Worm (Caenorhabditis elegans): Measurements from ENCODE around the gene fbxb-62.

The fbxb-62 gene

DNA sequence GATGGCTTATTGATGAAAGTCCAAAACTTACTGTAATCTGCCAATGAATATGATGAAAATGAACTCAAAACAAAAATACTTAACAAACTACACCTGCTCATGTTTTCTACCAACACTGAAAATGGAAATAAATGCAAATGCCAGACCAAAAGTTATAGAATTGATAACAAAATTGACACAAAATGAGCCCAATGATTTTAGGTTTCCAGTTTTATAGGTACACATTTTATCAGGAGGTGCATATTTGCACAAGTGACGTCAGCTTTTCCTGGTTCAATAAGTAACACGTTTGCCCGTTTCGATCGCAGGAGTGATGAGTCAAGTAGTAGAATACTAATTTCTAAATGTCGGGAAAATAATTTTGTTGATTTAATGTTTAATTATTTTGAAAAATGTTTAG lies 5.1 kb downstream of the fbxb-62 start, which contains the start of gene F55C9.6:
Gene F55C9.6 (minus strand): TSS at position 101 of the 400 bp plus-strand sequence.
- no peak for TF ChIP-seq tbx-37 (GFP tag; conservative IDR thresholded peaks at IDR 0.05)
- no peak for TF ChIP-seq hnd-1 (tag; optimal IDR thresholded peaks at IDR 0.05)
- no peak for TF ChIP-seq hmbx-1 (tag; optimal IDR thresholded peaks at IDR 0.05)
- TF ChIP-seq ama-1 (optimal IDR thresholded peaks at IDR 0.05), result no peak
- TF ChIP-seq tbx-11 (GFP tag; IDR thresholded peaks at IDR 0.05), result no peak
- no peak for TF ChIP-seq ceh-13 (GFP tag; optimal IDR thresholded peaks at IDR 0.05)
- no peak for TF ChIP-seq flt-1 (GFP tag; IDR thresholded peaks at IDR 0.05)
- TF ChIP-seq ceh-36 (tag; optimal IDR thresholded peaks at IDR 0.05), result no peak
- TF ChIP-seq sea-1 (GFP tag; conservative IDR thresholded peaks at IDR 0.05), result no peak

DNA sequence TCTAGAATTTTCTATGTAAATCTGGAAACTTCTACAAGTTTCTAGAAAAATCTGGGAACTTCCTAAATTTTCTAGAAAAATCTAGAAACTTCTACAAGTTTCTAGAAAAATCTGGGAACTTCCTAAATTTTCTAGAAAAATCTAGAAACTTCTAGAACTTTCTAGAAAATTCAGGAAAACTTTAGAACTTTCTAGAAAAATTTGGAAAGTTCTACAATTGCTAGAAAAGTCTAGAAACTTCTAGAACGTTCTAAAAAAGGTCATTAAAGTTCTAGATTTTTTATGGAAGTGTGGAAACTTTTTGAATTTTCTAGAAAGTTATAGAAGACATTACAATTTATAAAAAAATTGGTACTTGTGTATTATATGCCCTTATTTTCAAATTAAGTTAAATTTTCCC lies 8.8 kb downstream of the fbxb-62 start, which contains the start of gene F55C9.5:
Gene F55C9.5 (minus strand): TSS at position 101 of the 400 bp plus-strand sequence.
- TF ChIP-seq ets-7 (tag; optimal IDR thresholded peaks at IDR 0.05) (no peak), B0310.2 (tag; optimal IDR thresholded peaks at IDR 0.05) (no peak), hnd-1 (tag; optimal IDR thresholded peaks at IDR 0.05) (no peak), sea-1 (GFP tag; conservative IDR thresholded peaks at IDR 0.05) (no peak), scrt-1 (GFP tag; IDR thresholded peaks at IDR 0.05) (no peak)

DNA sequence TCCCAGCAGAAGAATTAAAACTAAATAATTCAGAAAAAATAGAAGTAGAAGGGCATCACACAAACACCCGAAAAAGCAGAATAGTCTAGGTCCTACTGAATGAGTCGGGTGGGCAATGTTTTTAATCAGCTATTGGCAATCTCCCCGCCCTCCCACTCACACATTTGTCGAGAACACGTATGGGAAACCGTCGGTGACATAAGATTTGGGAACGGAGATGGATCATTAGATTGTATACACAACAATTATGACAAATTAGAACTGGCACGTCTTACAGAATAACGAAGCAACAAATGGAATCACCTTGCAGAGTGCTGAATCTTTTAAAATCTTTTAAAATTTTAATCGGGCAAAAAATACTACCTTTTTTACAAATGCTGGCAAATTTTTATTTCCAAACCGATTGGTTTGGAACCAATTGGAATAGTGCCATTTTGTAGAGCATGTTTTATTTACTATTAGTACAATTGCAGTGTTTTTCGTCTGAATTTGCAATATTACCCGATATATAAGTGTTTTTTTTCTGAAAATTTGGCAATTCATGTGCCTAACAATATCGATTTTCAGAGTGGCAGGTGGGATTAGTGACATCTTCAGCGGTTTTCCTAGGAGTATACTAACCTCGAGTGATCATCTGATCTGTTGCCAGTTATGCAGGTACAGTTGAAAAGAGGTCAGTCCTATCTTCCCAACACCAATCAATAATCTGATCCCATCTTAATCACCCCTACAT lies 13.6 kb downstream of the fbxb-62 start, which contains the start of the genes F55C9.3 and fbxb-57:
Gene F55C9.3 (minus strand): TSS at position 101 of the 733 bp plus-strand sequence.
Gene fbxb-57 (plus strand): TSS at position 683 of the 733 bp plus-strand sequence.
- TF ChIP-seq tbx-11 (GFP tag; IDR thresholded peaks at IDR 0.05) (no peak), ceh-36 (tag; optimal IDR thresholded peaks at IDR 0.05) (no peak), F13C5.2 (tag; optimal IDR thresholded peaks at IDR 0.05) (no peak), ama-1 (optimal IDR thresholded peaks at IDR 0.05) (no peak), sea-1 (GFP tag; conservative IDR thresholded peaks at IDR 0.05) (no peak), scrt-1 (GFP tag; IDR thresholded peaks at IDR 0.05) (no peak), aly-1 (tag; optimal IDR thresholded peaks at IDR 0.05) (no peak), ceh-13 (GFP tag; optimal IDR thresholded peaks at IDR 0.05) (no peak), hmbx-1 (tag; optimal IDR thresholded peaks at IDR 0.05) (no peak)

DNA sequence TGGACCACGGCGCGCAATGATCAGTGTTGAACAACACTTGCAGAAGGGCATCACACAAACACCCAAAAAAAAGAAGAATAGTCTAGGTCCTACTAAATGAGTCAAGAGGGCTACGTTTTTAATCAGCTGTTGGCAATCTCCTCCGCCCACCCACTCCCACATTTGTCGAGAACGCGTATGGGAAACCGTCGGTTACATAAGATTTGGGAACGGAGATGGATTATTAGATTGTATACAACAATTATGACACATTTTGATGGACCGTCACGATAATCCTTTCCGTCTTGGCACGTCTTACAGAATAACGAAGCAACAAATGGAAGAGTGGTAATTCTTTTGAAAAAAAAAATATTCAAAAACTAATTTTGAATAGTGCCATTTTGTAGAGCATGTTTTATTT lies 15.9 kb downstream of the fbxb-62 start:
- TF ChIP-seq tbx-11 (GFP tag; IDR thresholded peaks at IDR 0.05) (no peak), sea-1 (GFP tag; conservative IDR thresholded peaks at IDR 0.05) (no peak), flt-1 (GFP tag; IDR thresholded peaks at IDR 0.05) (no peak), aly-1 (tag; optimal IDR thresholded peaks at IDR 0.05) (no peak), ama-1 (optimal IDR thresholded peaks at IDR 0.05) (no peak), tbx-37 (GFP tag; conservative IDR thresholded peaks at IDR 0.05) (no peak), ceh-13 (GFP tag; optimal IDR thresholded peaks at IDR 0.05) (no peak), F13C5.2 (tag; optimal IDR thresholded peaks at IDR 0.05) (no peak), B0310.2 (tag; optimal IDR thresholded peaks at IDR 0.05) (no peak), hnd-1 (tag; optimal IDR thresholded peaks at IDR 0.05) (no peak), ceh-36 (tag; optimal IDR thresholded peaks at IDR 0.05) (no peak)

DNA sequence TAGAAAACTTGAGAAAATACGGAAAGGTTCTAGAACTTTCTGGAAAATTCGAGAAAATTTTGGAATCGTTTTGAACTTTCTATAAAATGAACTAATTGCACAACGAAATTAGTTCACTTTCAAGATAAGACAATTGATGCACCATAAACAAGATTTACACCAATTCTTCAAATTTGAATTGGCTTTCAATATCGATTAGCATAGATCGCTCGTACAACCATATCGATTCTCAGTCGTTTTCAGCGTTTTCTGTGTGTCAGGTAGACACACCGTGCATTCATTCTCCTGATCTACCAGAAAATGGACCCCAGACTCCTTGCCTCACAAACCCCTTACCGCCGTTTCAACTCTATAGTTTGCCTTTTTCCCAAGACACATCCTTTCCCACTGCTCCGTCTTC lies 19.5 kb downstream of the fbxb-62 start, which contains the start of gene fbxb-117:
Gene fbxb-117 (plus strand): TSS at position 301 of the 400 bp plus-strand sequence.
- TF ChIP-seq hmbx-1 (tag; optimal IDR thresholded peaks at IDR 0.05) (no peak), ceh-36 (tag; optimal IDR thresholded peaks at IDR 0.05) (no peak), scrt-1 (GFP tag; IDR thresholded peaks at IDR 0.05) (no peak), hmg-4 (GFP tag; optimal IDR thresholded peaks at IDR 0.05) (no peak)

- TF ChIP-seq ets-7 (tag; optimal IDR thresholded peaks at IDR 0.05), result no peak
- TF ChIP-seq hmbx-1 (tag; optimal IDR thresholded peaks at IDR 0.05), result no peak
- TF ChIP-seq aly-1 (tag; optimal IDR thresholded peaks at IDR 0.05), result no peak
- TF ChIP-seq hnd-1 (tag; optimal IDR thresholded peaks at IDR 0.05), result no peak
- no peak for TF ChIP-seq pes-1 (GFP tag; IDR thresholded peaks at IDR 0.05)
- TF ChIP-seq ceh-13 (GFP tag; optimal IDR thresholded peaks at IDR 0.05), result no peak
- TF ChIP-seq hmg-4 (GFP tag; optimal IDR thresholded peaks at IDR 0.05), result no peak
- TF ChIP-seq sea-1 (GFP tag; conservative IDR thresholded peaks at IDR 0.05), result no peak
- no peak for TF ChIP-seq tra-4 (tag; optimal IDR thresholded peaks at IDR 0.05)
- TF ChIP-seq scrt-1 (GFP tag; IDR thresholded peaks at IDR 0.05), result no peak
- TF ChIP-seq ceh-36 (tag; optimal IDR thresholded peaks at IDR 0.05), result no peak
These were observed 21.9 kb downstream of the fbxb-62 start, which contains the start of gene F21D9.8 for ce11 chrV:19279888-19280287. F21D9.8 (minus strand) TSS chrV:19279988.

DNA sequence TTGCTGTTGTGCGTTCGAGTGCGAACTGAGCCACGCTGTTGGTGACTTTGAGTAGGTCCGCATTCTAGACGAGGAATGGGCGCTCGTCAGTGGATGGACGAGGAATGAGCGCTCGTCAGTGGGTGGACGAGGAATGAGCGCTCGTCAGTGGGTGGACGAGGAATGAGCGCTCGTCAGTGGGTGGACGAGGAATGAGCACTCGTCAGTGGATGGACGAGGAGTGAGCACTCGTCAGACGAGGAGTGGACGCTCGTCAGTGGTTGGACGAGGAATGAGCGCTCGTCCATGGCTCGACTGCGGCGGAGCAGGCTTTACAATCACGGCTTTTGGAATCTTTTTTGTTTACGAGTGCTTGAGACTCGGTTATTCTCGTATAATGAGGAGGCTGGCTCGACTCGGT lies 23.3 kb downstream of the fbxb-62 start:
- no peak for TF ChIP-seq scrt-1 (GFP tag; IDR thresholded peaks at IDR 0.05)
- no peak for TF ChIP-seq F13C5.2 (tag; optimal IDR thresholded peaks at IDR 0.05)
- no peak for TF ChIP-seq pes-1 (GFP tag; IDR thresholded peaks at IDR 0.05)
- TF ChIP-seq B0310.2 (tag; optimal IDR thresholded peaks at IDR 0.05), result no peak

- TF ChIP-seq F13C5.2 (tag; optimal IDR thresholded peaks at IDR 0.05) (no peak), pes-1 (GFP tag; IDR thresholded peaks at IDR 0.05) (no peak), sea-1 (GFP tag; conservative IDR thresholded peaks at IDR 0.05) (no peak), ceh-13 (GFP tag; optimal IDR thresholded peaks at IDR 0.05) (no peak), B0310.2 (tag; optimal IDR thresholded peaks at IDR 0.05) (no peak), tbx-11 (GFP tag; IDR thresholded peaks at IDR 0.05) (no peak), hmbx-1 (tag; optimal IDR thresholded peaks at IDR 0.05) (no peak), aly-1 (tag; optimal IDR thresholded peaks at IDR 0.05) (no peak), hnd-1 (tag; optimal IDR thresholded peaks at IDR 0.05) (no peak), scrt-1 (GFP tag; IDR thresholded peaks at IDR 0.05) (no peak)
These were observed 25.5 kb downstream of the fbxb-62 start for ce11 chrV:19276354-19276753.
